Worm (Caenorhabditis elegans): ENCODE measurements around the gene phlp-2.

DNA sequence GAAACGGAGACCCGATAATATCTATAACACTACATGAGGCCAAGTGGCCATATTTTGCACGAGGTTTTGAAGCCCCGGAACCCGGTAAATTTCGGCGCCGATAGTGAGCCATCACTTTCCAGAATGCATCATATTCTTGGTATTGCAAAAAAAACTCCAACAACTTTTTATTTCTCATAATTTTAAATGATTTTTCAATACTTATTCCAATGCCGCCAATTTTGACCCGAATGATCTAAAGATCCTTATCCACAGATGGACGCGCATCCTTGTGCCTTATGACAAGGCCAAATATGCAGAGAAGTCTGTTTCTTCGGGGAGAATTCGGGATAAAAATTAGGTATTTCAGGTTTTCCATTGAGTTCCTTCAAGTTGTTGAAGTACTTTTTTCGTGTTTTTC is 31.9 kb downstream of the phlp-2 start:
- no peak for TF ChIP-seq tbx-2 (tag; optimal IDR thresholded peaks at IDR 0.05)
- TF ChIP-seq nhr-11 (tag; optimal IDR thresholded peaks at IDR 0.05), result no peak
- TF ChIP-seq nhr-76 (tag; optimal IDR thresholded peaks at IDR 0.05), result no peak
- TF ChIP-seq ama-1 (optimal IDR thresholded peaks at IDR 0.05), result no peak
